Worm (Caenorhabditis elegans): ENCODE measurements around the gene F14H12.17.

F14H12.17 gene

ce11 chrX:4328816-4329215 lies 34.3 kb downstream of the F14H12.17 start, which contains the start of gene C24A8.5:
Gene C24A8.5, minus strand, starts transcription at chrX:4328916.
- TF ChIP-seq elt-3 (tag; optimal IDR thresholded peaks at IDR 0.05) = no peak

ce11 chrX:4322847-4323455 lies 40.1 kb downstream of the F14H12.17 start:
- no peak for TF ChIP-seq unc-62 (GFP tag; optimal IDR thresholded peaks at IDR 0.05)
- peak; percentile 41 for TF ChIP-seq ces-1 (GFP tag; optimal IDR thresholded peaks at IDR 0.05)

DNA sequence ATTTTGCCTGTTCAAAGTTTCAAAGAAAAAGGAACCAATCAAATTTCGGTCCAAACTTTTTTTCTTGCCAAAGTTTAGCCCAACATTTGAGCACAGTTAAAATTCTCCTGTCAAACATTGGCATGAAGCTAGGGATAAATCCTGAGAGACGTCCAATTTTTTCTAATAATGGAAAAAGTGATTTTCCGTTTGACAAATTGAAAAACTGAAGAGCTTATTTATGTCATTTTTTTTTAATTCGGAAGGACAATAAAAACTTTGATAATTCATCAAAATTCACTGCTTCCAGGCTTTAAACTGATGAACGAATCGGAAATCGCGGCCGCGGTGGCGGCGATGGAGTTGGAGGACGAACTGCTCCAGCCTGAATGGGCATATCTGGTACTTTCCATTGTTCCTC lies 42.5 kb downstream of the F14H12.17 start, which contains the start of gene dop-6:
Gene dop-6, plus strand, starts transcription at position 301 of the 400 bp plus-strand sequence.
- TF ChIP-seq drap-1 (GFP tag; optimal IDR thresholded peaks at IDR 0.05) (no peak), mls-2 (tag; optimal IDR thresholded peaks at IDR 0.05) (no peak), lin-13 (tag; optimal IDR thresholded peaks at IDR 0.05) (no peak), nhr-12 (tag; optimal IDR thresholded peaks at IDR 0.05) (no peak), bed-3 (GFP tag; optimal IDR thresholded peaks at IDR 0.05) (no peak), nhr-28 (tag; optimal IDR thresholded peaks at IDR 0.05) (no peak), ces-1 (GFP tag; optimal IDR thresholded peaks at IDR 0.05) (no peak), lsy-2 (tag; optimal IDR thresholded peaks at IDR 0.05) (no peak), M03D4.4 (tag; optimal IDR thresholded peaks at IDR 0.05) (no peak), sem-2 (GFP tag; optimal IDR thresholded peaks at IDR 0.05) (no peak), elt-1 (tag; optimal IDR thresholded peaks at IDR 0.05; ENCODE audit: borderline replicate concordance, insufficient read depth) (no peak), unc-62 (GFP tag; optimal IDR thresholded peaks at IDR 0.05) (no peak), ztf-11 (tag; optimal IDR thresholded peaks at IDR 0.05) (no peak), nhr-237 (tag; optimal IDR thresholded peaks at IDR 0.05) (no peak), blmp-1 (tag; optimal IDR thresholded peaks at IDR 0.05) (no peak), tbx-8 (GFP tag; optimal IDR thresholded peaks at IDR 0.05) (no peak)

DNA sequence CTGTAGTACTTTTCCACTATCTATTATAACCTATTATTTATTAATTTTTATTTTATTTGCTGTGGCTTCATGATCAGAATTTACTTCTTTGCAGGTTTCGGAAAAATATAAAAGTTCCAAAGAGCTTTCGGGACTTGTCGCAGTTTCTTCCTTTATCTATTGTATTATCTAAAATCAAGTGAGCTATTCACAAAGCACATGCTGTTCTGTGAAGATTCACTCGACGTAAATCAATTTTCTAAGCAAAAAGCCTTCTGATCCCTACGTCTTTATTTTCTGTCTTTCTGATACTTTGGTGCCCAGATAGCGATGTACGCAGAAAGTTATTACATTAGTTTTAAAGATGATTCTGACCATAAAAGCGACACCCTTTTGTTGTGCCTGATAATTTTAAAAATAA lies 46.0 kb downstream of the F14H12.17 start:
- TF ChIP-seq lsy-2 (tag; optimal IDR thresholded peaks at IDR 0.05) (no peak), ces-1 (GFP tag; optimal IDR thresholded peaks at IDR 0.05) (peak; percentile 37)

DNA sequence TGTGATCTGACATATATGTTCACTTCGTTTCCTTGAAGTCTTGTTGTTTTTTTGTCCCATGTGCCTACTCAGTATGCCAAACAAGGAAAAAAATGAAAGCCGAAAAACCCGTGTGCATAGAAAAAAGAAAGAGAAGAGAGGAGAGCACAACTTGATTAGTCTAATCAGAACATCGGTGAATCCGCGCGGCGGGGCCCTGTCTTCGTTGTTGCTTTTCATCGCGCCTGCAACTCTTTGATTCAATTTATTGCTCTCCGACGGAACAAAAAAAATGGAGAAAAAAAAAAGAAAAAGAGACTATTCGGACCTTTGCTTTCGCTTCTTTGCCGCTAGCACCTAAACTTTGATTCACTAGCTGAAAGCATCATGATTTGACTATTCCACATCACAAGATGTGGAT lies 48.2 kb downstream of the F14H12.17 start:
- no peak for TF ChIP-seq mab-5 (tag; optimal IDR thresholded peaks at IDR 0.05)
- peak; percentile 82 for TF ChIP-seq ces-1 (GFP tag; optimal IDR thresholded peaks at IDR 0.05)

Measured in whole organism, mixed stage, embryonic.